Worm (Caenorhabditis elegans): ENCODE data around the gene srw-19.

- TF ChIP-seq snpc-4 (tag; optimal IDR thresholded peaks at IDR 0.05) (no peak), nhr-12 (tag; optimal IDR thresholded peaks at IDR 0.05) (no peak), ama-1 (optimal IDR thresholded peaks at IDR 0.05) (no peak), tbx-2 (tag; optimal IDR thresholded peaks at IDR 0.05) (no peak), fkh-10 (GFP tag; optimal IDR thresholded peaks at IDR 0.05) (no peak), ceh-9 (tag; optimal IDR thresholded peaks at IDR 0.05) (no peak), fos-1 (tag; optimal IDR thresholded peaks at IDR 0.05) (no peak), ztf-11 (tag; optimal IDR thresholded peaks at IDR 0.05) (no peak), elt-1 (tag; optimal IDR thresholded peaks at IDR 0.05) (no peak)
Measured at ce11 chrV:15267405-15267804, 13.8 kb downstream of the srw-19 start, which contains the start of gene T10H4.13.
